Fruit fly (Drosophila melanogaster): ENCODE results near the gene mus304.

Gene mus304

DNA sequence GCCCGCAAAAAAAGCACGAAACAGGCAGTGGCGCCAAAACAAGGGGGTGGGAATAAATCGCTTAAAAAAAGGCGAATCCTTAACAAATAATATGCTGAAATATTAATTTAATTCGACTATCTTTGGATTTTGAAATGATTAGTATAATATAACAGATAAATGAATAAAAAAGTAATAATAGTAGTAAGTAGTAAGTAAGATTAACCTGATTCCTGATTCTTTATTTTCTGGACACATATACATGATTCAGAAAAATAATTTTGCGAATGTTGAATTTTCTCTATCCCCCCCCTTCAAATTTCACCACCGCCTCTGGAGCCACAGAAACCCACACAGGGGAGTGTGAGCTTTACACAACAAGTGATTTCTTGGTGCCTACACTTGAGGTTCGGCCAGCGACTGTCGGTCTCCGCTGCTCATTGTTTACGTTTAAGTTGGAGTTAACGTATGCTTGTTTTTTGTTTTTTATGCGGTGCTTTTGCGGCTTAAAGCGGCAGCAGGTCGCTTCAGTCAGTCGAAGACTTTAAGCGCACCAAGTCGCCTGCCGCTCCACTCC lies 38.9 kb downstream of the mus304 start, which contains the start of gene CG7330 (continued):
- TF ChIP-seq CG1792 (GFP tag; optimal IDR thresholded peaks at IDR 0.05) (no peak), Mes4 (GFP tag; optimal IDR thresholded peaks at IDR 0.05) (no peak), CG11247 (GFP tag; IDR thresholded peaks at IDR 0.05) (peak; percentile 77), Jarid2 (GFP tag; optimal IDR thresholded peaks at IDR 0.05) (peak; percentile 71), Usf (GFP tag; optimal IDR thresholded peaks at IDR 0.05) (peak; percentile 85), CG43689 (GFP tag; IDR thresholded peaks at IDR 0.05) (peak; percentile 82), CG14710 (tag; optimal IDR thresholded peaks at IDR 0.05) (peak; percentile 61), CG12769 (tag; optimal IDR thresholded peaks at IDR 0.05) (peak; percentile 75), kni (GFP tag; optimal IDR thresholded peaks at IDR 0.05) (peak; percentile 46), peb (GFP tag; IDR thresholded peaks at IDR 0.05) (peak; percentile 68; the same call in 1 of the 2 replicates), Deaf1 (tag; optimal IDR thresholded peaks at IDR 0.05) (peak; percentile 75), exex (tag; optimal IDR thresholded peaks at IDR 0.05) (peak; percentile 71), dm (GFP tag; optimal IDR thresholded peaks at IDR 0.05) (no peak), grau (tag; optimal IDR thresholded peaks at IDR 0.05) (peak; percentile 95), CG4404 (GFP tag; IDR thresholded peaks at IDR 0.05) (peak; percentile 74), CG31441 (GFP tag; IDR thresholded peaks at IDR 0.05) (peak; percentile 98), z (GFP tag; IDR thresholded peaks at IDR 0.05) (no peak), CG12299 (tag; optimal IDR thresholded peaks at IDR 0.05) (peak; percentile 87), sug (tag; optimal IDR thresholded peaks at IDR 0.05) (peak; percentile 88), unpg (GFP tag; optimal IDR thresholded peaks at IDR 0.05) (peak; percentile 92), CG10979 (tag; optimal IDR thresholded peaks at IDR 0.05) (peak; percentile 82), CG13624 (GFP tag; optimal IDR thresholded peaks at IDR 0.05) (peak; percentile 22), btn (GFP tag; optimal IDR thresholded peaks at IDR 0.05) (no peak), CG31365 (tag; optimal IDR thresholded peaks at IDR 0.05) (peak; percentile 41), CG2712 (tag; optimal IDR thresholded peaks at IDR 0.05) (peak; percentile 93), CTCF (GFP tag; optimal IDR thresholded peaks at IDR 0.05) (peak; percentile 57), dmrt99B (tag; optimal IDR thresholded peaks at IDR 0.05) (peak; percentile 99), hb (GFP tag; IDR thresholded peaks at IDR 0.05; ENCODE audit: partially characterized antibody) (no peak), NK7.1 (GFP tag; optimal IDR thresholded peaks at IDR 0.05) (no peak), Nf-YC (tag; optimal IDR thresholded peaks at IDR 0.05) (peak; percentile 86), hth (optimal IDR thresholded peaks at IDR 0.05) (no peak), zen2 (GFP tag; IDR thresholded peaks at IDR 0.05; ENCODE audit: partially characterized antibody) (no peak), CG6683 (GFP tag; optimal IDR thresholded peaks at IDR 0.05) (peak; percentile 86), ab (GFP tag; optimal IDR thresholded peaks at IDR 0.05) (no peak), CG6791 (GFP tag; IDR thresholded peaks at IDR 0.05; ENCODE audit: partially characterized antibody) (no peak), CG5953 (GFP tag; IDR thresholded peaks at IDR 0.05) (peak; percentile 75), dysf (GFP tag; IDR thresholded peaks at IDR 0.05) (peak; percentile 94), Gsc (GFP tag; IDR thresholded peaks at IDR 0.05) (no peak; the same call in 1 of the 2 replicates), HLH3B (GFP tag; IDR thresholded peaks at IDR 0.05) (peak; percentile 88), hbn (GFP tag; IDR thresholded peaks at IDR 0.05; ENCODE audit: partially characterized antibody) (no peak), dpn (GFP tag; optimal IDR thresholded peaks at IDR 0.05) (peak; percentile 65 to 92), CG7987 (GFP tag; optimal IDR thresholded peaks at IDR 0.05) (peak; percentile 63), CG4360 (GFP tag; IDR thresholded peaks at IDR 0.05) (peak; percentile 31; the same call in 1 of the 2 replicates), CG10321 (GFP tag; IDR thresholded peaks at IDR 0.05) (0 out of 2 replicates have a peak, but pooled peaks have one; percentile 12), CG15011 (GFP tag; optimal IDR thresholded peaks at IDR 0.05) (peak; percentile 90), toy (GFP tag; IDR thresholded peaks at IDR 0.05) (peak; percentile 43; the same call in 1 of the 2 replicates), gcm2 (GFP tag; optimal IDR thresholded peaks at IDR 0.05) (peak; percentile 29), Nf-YB (GFP tag; optimal IDR thresholded peaks at IDR 0.05) (peak; percentile 76), vvl (GFP tag; IDR thresholded peaks at IDR 0.05) (peak; percentile 83), onecut (GFP tag; IDR thresholded peaks at IDR 0.05) (peak; percentile 77), H15 (GFP tag; IDR thresholded peaks at IDR 0.05) (peak; percentile 80; the same call in 2 of the 3 replicates)
